Worm (Caenorhabditis elegans) whole organism, mixed stage, embryonic: ENCODE measurements around the gene F53A9.6.

Source experiments
- M03D4.4 ChIP-seq: sonication (generic microtip); optimal IDR thresholded peaks from 2 replicates; lab custom pipeline; 2017; ENCODE audit warnings: mild to moderate bottlenecking, missing genetic modification characterization, missing compliant biosample characterization
- blmp-1 ChIP-seq: fragments of 150-350 bp; optimal IDR thresholded peaks from 2 replicates; lab custom pipeline; 2014; ENCODE audit warnings: missing biosample characterization, missing genetic modification characterization
- ceh-39 ChIP-seq: fragments of 150-350 bp; optimal IDR thresholded peaks from 2 replicates; lab custom pipeline; 2014; ENCODE audit warnings: missing biosample characterization, missing genetic modification characterization
- ceh-43 ChIP-seq: fragments of 200-800 bp; sonication (Bioruptor generic); optimal IDR thresholded peaks from 2 replicates; lab custom pipeline; 2018; ENCODE audit warnings: mild to moderate bottlenecking, missing genetic modification characterization, moderate library complexity, missing compliant biosample characterization
- ceh-83 ChIP-seq: fragments of 200-800 bp; sonication (Bioruptor generic); optimal IDR thresholded peaks from 2 replicates; lab custom pipeline; 2018; ENCODE audit warnings: mild to moderate bottlenecking, missing genetic modification characterization, missing compliant biosample characterization
- ces-1 ChIP-seq: fragments of 150-350 bp; optimal IDR thresholded peaks from 2 replicates; lab custom pipeline; 2014; ENCODE audit warnings: missing biosample characterization, missing genetic modification reagents, missing genetic modification characterization
- cnd-1 ChIP-seq: fragments of 200-800 bp; sonication (Bioruptor generic); optimal IDR thresholded peaks from 2 replicates; lab custom pipeline; 2018; ENCODE audit warnings: mild to moderate bottlenecking, missing genetic modification characterization, missing compliant biosample characterization
- elt-1 ChIP-seq: sonication (generic microtip); optimal IDR thresholded peaks from 2 replicates; lab custom pipeline; 2017; ENCODE audit warnings: missing genetic modification characterization, mild to moderate bottlenecking, missing compliant biosample characterization, antibody characterized with exemption, moderate library complexity, borderline replicate concordance; ENCODE audit not compliant: insufficient read depth
- elt-3 ChIP-seq: fragments of 150-350 bp; optimal IDR thresholded peaks from 2 replicates; lab custom pipeline; 2014; ENCODE audit warnings: missing biosample characterization, missing genetic modification characterization
- ham-2 ChIP-seq: fragments of 200-800 bp; sonication (Bioruptor generic); optimal IDR thresholded peaks from 2 replicates; lab custom pipeline; 2018; ENCODE audit warnings: mild to moderate bottlenecking, missing genetic modification characterization, missing compliant biosample characterization
- hlh-1 ChIP-seq: fragments of 150-350 bp; optimal IDR thresholded peaks from 2 replicates; lab custom pipeline; 2014; ENCODE audit warnings: missing biosample characterization, missing genetic modification reagents, missing genetic modification characterization
- lin-13 ChIP-seq: fragments of 150-350 bp; optimal IDR thresholded peaks from 2 replicates; lab custom pipeline; 2014; ENCODE audit warnings: missing biosample characterization, missing genetic modification characterization
- lin-32 ChIP-seq: fragments of 200-800 bp; sonication (Bioruptor generic); optimal IDR thresholded peaks from 2 replicates; lab custom pipeline; 2018; ENCODE audit warnings: mild to moderate bottlenecking, missing genetic modification characterization, missing compliant biosample characterization
- lsy-2 ChIP-seq: fragments of 150-350 bp; optimal IDR thresholded peaks from 2 replicates; lab custom pipeline; 2014; ENCODE audit warnings: missing biosample characterization, missing genetic modification characterization
- mab-5 ChIP-seq: fragments of 150-350 bp; optimal IDR thresholded peaks from 2 replicates; lab custom pipeline; 2014; ENCODE audit warnings: missing biosample characterization, missing genetic modification characterization
- mep-1 ChIP-seq: fragments of 150-350 bp; optimal IDR thresholded peaks from 2 replicates; lab custom pipeline; 2017; ENCODE audit warnings: missing biosample characterization, missing genetic modification reagents, missing genetic modification characterization, inconsistent platforms
- mls-2 ChIP-seq: sonication (generic microtip); optimal IDR thresholded peaks from 2 replicates; lab custom pipeline; 2016; ENCODE audit warnings: mild to moderate bottlenecking, missing genetic modification characterization, moderate library complexity, missing compliant biosample characterization
- nhr-12 ChIP-seq: fragments of 150-350 bp; optimal IDR thresholded peaks from 2 replicates; lab custom pipeline; 2014; ENCODE audit warnings: missing biosample characterization, missing genetic modification characterization
- nhr-2 ChIP-seq: fragments of 150-350 bp; optimal IDR thresholded peaks from 2 replicates; lab custom pipeline; 2014; ENCODE audit warnings: missing biosample characterization, missing genetic modification characterization
- nhr-237 ChIP-seq: fragments of 150-350 bp; optimal IDR thresholded peaks from 2 replicates; lab custom pipeline; 2014; ENCODE audit warnings: missing biosample characterization, missing genetic modification characterization
- nhr-28 ChIP-seq: fragments of 150-350 bp; optimal IDR thresholded peaks from 2 replicates; lab custom pipeline; 2014; ENCODE audit warnings: missing biosample characterization, missing genetic modification characterization
- nhr-76 ChIP-seq: sonication (generic microtip); optimal IDR thresholded peaks from 2 replicates; lab custom pipeline; 2017; ENCODE audit warnings: missing biosample characterization, missing genetic modification characterization
- pha-4 ChIP-seq: fragments of 150-350 bp; optimal IDR thresholded peaks from 2 replicates; lab custom pipeline; 2018; ENCODE audit warnings: missing biosample characterization, missing genetic modification reagents, missing genetic modification characterization
- sem-2 ChIP-seq: fragments of 200-800 bp; sonication (Bioruptor generic); optimal IDR thresholded peaks from 2 replicates; lab custom pipeline; 2018; ENCODE audit warnings: mild to moderate bottlenecking, missing genetic modification characterization, missing compliant biosample characterization
- snpc-4 ChIP-seq: fragments of 150-350 bp; optimal IDR thresholded peaks from 2 replicates; lab custom pipeline; 2014; ENCODE audit warnings: missing biosample characterization, missing genetic modification characterization
- sptf-1 ChIP-seq: sonication (generic microtip); optimal IDR thresholded peaks from 2 replicates; lab custom pipeline; 2017; ENCODE audit warnings: mild to moderate bottlenecking, missing genetic modification characterization, moderate library complexity, missing compliant biosample characterization
- tbx-8 ChIP-seq: fragments of 200-800 bp; sonication (Bioruptor generic); optimal IDR thresholded peaks from 2 replicates; lab custom pipeline; 2018; ENCODE audit warnings: mild to moderate bottlenecking, missing genetic modification characterization, moderate library complexity, missing compliant biosample characterization
- unc-120 ChIP-seq: sonication (generic microtip); optimal IDR thresholded peaks from 2 replicates; lab custom pipeline; 2017; ENCODE audit warnings: missing genetic modification characterization, missing compliant biosample characterization; ENCODE audit not compliant: poor library complexity, severe bottlenecking
- unc-39 ChIP-seq: fragments of 150-350 bp; optimal IDR thresholded peaks from 2 replicates; lab custom pipeline; 2014; ENCODE audit warnings: missing biosample characterization, missing genetic modification characterization
- unc-62 ChIP-seq: fragments of 150-350 bp; optimal IDR thresholded peaks from 2 replicates; lab custom pipeline; 2014; ENCODE audit warnings: missing biosample characterization, missing genetic modification reagents, missing genetic modification characterization
- zip-8 ChIP-seq: fragments of 150-350 bp; optimal IDR thresholded peaks from 2 replicates; lab custom pipeline; 2014; ENCODE audit warnings: missing biosample characterization, missing genetic modification characterization
- ztf-11 ChIP-seq: fragments of 150-350 bp; optimal IDR thresholded peaks from 2 replicates; lab custom pipeline; 2014; ENCODE audit warnings: missing biosample characterization, missing genetic modification characterization

F53A9.6 gene

ce11 chrX:8708053-8708452, 5.6 kb downstream of the F53A9.6 start, which contains the start of gene F53A9.3:
TSS of gene F53A9.3 (plus strand) at chrX:8708353.
- TF ChIP-seq ces-1: no peak
- TF ChIP-seq mep-1: no peak
- TF ChIP-seq sptf-1 (tag; lab: Kevin White, UChicago): no peak
- no peak for TF ChIP-seq nhr-237
- no peak for TF ChIP-seq nhr-2
- no peak for TF ChIP-seq tbx-8 (GFP tag; lab: Kevin White, UChicago)
- no peak for TF ChIP-seq lin-32 (GFP tag; lab: Kevin White, UChicago)
- no peak for TF ChIP-seq ceh-43 (GFP tag; lab: Kevin White, UChicago)
- no peak for TF ChIP-seq nhr-28 (tag; lab: Kevin White, UChicago)
- no peak for TF ChIP-seq lsy-2 (tag; lab: Kevin White, UChicago)
- no peak for TF ChIP-seq ham-2
- no peak for TF ChIP-seq M03D4.4 (tag; lab: Kevin White, UChicago)
- TF ChIP-seq nhr-76: no peak
- no peak for TF ChIP-seq mls-2 (tag; lab: Kevin White, UChicago)
- TF ChIP-seq pha-4 (tag; lab: Kevin White, UChicago): no peak
- no peak for TF ChIP-seq elt-3 (tag; lab: Kevin White, UChicago)
- no peak for TF ChIP-seq snpc-4
- no peak for TF ChIP-seq zip-8 (tag; lab: Kevin White, UChicago)
- no peak for TF ChIP-seq sem-2
- no peak for TF ChIP-seq blmp-1 (tag; lab: Kevin White, UChicago)

DNA sequence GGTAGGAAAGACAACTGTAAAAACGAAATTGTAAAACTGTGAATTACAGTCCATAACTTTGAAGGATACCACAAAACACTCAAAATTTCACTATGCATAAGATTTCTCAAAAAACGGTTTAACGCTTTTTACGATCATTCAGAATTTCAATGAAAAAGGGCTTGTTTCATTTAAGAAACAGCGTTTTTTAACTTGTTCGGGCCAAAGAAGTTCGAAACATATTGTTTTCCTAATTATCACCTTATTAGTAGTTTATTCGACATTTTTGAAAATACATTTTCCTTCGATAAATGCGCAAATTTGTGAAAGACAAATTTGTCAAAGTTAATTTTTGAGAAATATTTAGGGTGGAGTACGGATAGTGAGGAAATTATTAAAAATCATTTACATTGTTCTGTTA, 8.8 kb downstream of the F53A9.6 start:
- TF ChIP-seq nhr-12 (tag; lab: Kevin White, UChicago): no peak
- no peak for TF ChIP-seq unc-39 (tag; lab: Kevin White, UChicago)
- no peak for TF ChIP-seq hlh-1 (tag; lab: Kevin White, UChicago)
- TF ChIP-seq pha-4 (tag; lab: Kevin White, UChicago): no peak
- no peak for TF ChIP-seq nhr-237
- TF ChIP-seq snpc-4: no peak
- TF ChIP-seq elt-1 (tag; lab: Kevin White, UChicago): no peak
- TF ChIP-seq ces-1: no peak
- TF ChIP-seq lin-13 (tag; lab: Kevin White, UChicago): no peak
- no peak for TF ChIP-seq ztf-11 (tag; lab: Kevin White, UChicago)

DNA sequence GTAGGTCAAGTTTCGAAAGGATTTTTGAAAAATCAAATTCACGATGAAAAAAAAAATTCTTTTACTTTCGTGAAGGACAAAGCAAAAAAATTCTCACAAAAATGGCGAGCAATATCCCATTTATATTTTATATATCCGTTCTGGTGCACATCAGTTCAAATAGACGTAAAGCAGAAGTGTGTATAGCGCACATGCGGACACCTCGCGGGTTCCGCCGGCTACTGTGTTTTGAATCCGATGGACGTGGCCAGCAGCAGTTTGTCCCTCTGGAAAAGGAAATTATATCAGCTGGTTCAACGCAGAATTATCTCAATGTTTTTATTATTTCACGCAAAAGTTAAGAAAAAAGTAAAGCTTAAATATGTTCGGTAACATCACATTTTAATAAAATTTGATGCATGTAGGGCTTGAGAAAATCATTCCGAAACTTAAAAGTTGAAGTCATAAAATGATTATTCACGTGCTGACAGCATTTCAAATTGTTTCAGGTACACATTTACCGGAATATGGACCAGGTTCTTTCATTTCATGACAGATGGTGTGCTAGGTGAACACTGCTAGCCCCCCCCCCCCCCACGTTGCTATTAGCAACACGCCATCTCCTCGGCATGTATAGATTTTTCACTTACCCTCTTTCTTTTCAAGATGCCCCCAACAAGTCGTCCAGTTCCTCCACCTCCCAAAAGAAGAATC, 9.8 kb downstream of the F53A9.6 start, which contains the start of gene jbts-14:
jbts-14 (plus strand) TSS at position 643 of the 693 bp plus-strand sequence.
- TF ChIP-seq mep-1 (no peak), ham-2 (no peak), unc-62 (GFP tag; lab: Kevin White, UChicago) (no peak), snpc-4 (no peak), ceh-39 (tag; lab: Kevin White, UChicago) (no peak), tbx-8 (GFP tag; lab: Kevin White, UChicago) (no peak), elt-3 (tag; lab: Kevin White, UChicago) (no peak), nhr-237 (no peak), lin-32 (GFP tag; lab: Kevin White, UChicago) (no peak), ceh-83 (GFP tag; lab: Kevin White, UChicago) (no peak), mab-5 (tag; lab: Kevin White, UChicago) (no peak), nhr-76 (no peak), cnd-1 (no peak), ces-1 (no peak), lin-13 (tag; lab: Kevin White, UChicago) (no peak), nhr-28 (tag; lab: Kevin White, UChicago) (no peak), unc-120 (tag; lab: Kevin White, UChicago) (no peak), M03D4.4 (tag; lab: Kevin White, UChicago) (no peak), unc-39 (tag; lab: Kevin White, UChicago) (no peak), blmp-1 (tag; lab: Kevin White, UChicago) (no peak)

DNA sequence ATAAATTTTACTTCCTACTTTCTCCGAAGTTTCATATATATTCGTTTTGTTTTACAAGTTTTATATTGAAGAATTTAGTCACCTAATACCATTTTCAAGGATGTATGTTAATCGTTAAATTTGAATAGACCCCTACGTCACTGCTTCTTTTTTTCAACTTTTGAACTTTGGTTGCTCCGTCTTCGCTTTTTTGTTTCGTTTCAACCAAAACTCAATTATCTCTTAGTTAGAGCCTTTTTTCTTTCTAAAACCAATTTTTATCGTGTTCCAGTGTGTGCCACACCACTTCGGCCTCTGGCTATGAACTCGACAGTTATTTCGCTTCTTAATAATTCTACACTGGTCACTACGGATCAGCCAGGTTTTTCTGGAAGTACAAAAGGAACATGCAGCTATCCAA, 16.1 kb downstream of the F53A9.6 start, which contains the start of gene frpr-8:
frpr-8 (plus strand) TSS at position 301 of the 400 bp plus-strand sequence.
- no peak for TF ChIP-seq ceh-83 (GFP tag; lab: Kevin White, UChicago)
- TF ChIP-seq lin-13 (tag; lab: Kevin White, UChicago): no peak
- TF ChIP-seq unc-39 (tag; lab: Kevin White, UChicago): no peak
- no peak for TF ChIP-seq ceh-39 (tag; lab: Kevin White, UChicago)
- no peak for TF ChIP-seq blmp-1 (tag; lab: Kevin White, UChicago)
- no peak for TF ChIP-seq mls-2 (tag; lab: Kevin White, UChicago)
- TF ChIP-seq ztf-11 (tag; lab: Kevin White, UChicago): no peak
- no peak for TF ChIP-seq unc-120 (tag; lab: Kevin White, UChicago)
- TF ChIP-seq lsy-2 (tag; lab: Kevin White, UChicago): no peak
- TF ChIP-seq zip-8 (tag; lab: Kevin White, UChicago): no peak
- no peak for TF ChIP-seq ceh-43 (GFP tag; lab: Kevin White, UChicago)
- no peak for TF ChIP-seq unc-62 (GFP tag; lab: Kevin White, UChicago)
- TF ChIP-seq sem-2: no peak
- no peak for TF ChIP-seq snpc-4
- no peak for TF ChIP-seq pha-4 (tag; lab: Kevin White, UChicago)
- TF ChIP-seq, all 35 proteins: peak for 0
